Fruit fly (Drosophila melanogaster): ENCODE data around the gene CG46468.

Gene CG46468

DNA sequence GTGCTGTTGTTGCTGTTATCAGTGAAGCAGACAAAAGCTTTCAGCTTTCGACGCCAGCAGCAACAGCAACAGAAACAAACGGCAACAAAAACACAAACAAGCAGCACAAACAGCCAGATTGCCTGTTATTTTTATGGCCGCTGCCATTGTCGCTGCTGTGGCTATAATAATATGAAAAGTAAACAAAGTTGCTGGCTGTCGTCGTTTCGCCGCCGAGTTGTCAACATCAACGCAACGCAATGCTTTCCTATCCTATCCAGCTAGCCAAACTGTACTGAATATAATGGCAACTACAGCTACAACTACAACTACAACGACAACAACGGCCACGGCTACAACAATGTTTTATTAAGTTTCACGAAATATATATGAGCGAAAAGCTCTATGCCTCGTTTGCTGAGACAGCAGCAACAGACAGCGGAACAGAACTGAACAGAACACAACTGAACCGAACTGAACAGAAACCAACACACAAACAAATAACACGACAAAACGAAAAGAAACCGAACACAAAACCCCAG, 5.5 kb upstream of the CG46468 start (continued):
- no peak for TF ChIP-seq CG31224 (GFP tag; IDR thresholded peaks at IDR 0.05)
- no peak for TF ChIP-seq CG42726 (GFP tag; IDR thresholded peaks at IDR 0.05; ENCODE audit: partially characterized antibody)
- no peak for TF ChIP-seq CG32767 (GFP tag; IDR thresholded peaks at IDR 0.05)
- no peak for TF ChIP-seq stwl (tag; optimal IDR thresholded peaks at IDR 0.05)
- TF ChIP-seq wek (GFP tag; optimal IDR thresholded peaks at IDR 0.05) = peak; percentile 62
- TF ChIP-seq salm (tag; optimal IDR thresholded peaks at IDR 0.05) = peak; percentile 53
- TF ChIP-seq h (optimal IDR thresholded peaks at IDR 0.05) = no peak
- no peak for TF ChIP-seq pho (GFP tag; optimal IDR thresholded peaks at IDR 0.05)
- TF ChIP-seq Adf1 (GFP tag; IDR thresholded peaks at IDR 0.05) = no peak; the same call in none of the 2 replicates
- no peak for TF ChIP-seq CG14710 (tag; optimal IDR thresholded peaks at IDR 0.05)
- peak; percentile 59 for TF ChIP-seq sd (tag; optimal IDR thresholded peaks at IDR 0.05)
- peak; percentile 73 for TF ChIP-seq CG5180 (GFP tag; optimal IDR thresholded peaks at IDR 0.05)
- TF ChIP-seq Six4 (GFP tag; optimal IDR thresholded peaks at IDR 0.05) = no peak
- TF ChIP-seq CG7357 (GFP tag; IDR thresholded peaks at IDR 0.05) = no peak
- TF ChIP-seq CG15269 (tag; optimal IDR thresholded peaks at IDR 0.05) = peak; percentile 35
- peak; percentile 55 for TF ChIP-seq Med (GFP tag)
- no peak for TF ChIP-seq Sin3A (optimal IDR thresholded peaks at IDR 0.05)
- TF ChIP-seq CG1233 (GFP tag; optimal IDR thresholded peaks at IDR 0.05) = no peak
- no peak for TF ChIP-seq sima (GFP tag; optimal IDR thresholded peaks at IDR 0.05)
- TF ChIP-seq CG7928 (GFP tag; optimal IDR thresholded peaks at IDR 0.05) = no peak
- TF ChIP-seq disco-r (GFP tag; optimal IDR thresholded peaks at IDR 0.05) = no peak
- TF ChIP-seq Lim3 (GFP tag; IDR thresholded peaks at IDR 0.05) = no peak
- TF ChIP-seq CG11504 (tag; optimal IDR thresholded peaks at IDR 0.05) = peak; percentile 84
- TF ChIP-seq BtbVII (GFP tag; optimal IDR thresholded peaks at IDR 0.05) = peak; percentile 49
- peak; percentile 21 for TF ChIP-seq her (GFP tag; optimal IDR thresholded peaks at IDR 0.05)
- peak; percentile 28 for TF ChIP-seq Sox100B (GFP tag; optimal IDR thresholded peaks at IDR 0.05)
- TF ChIP-seq Abd-B (GFP tag; optimal IDR thresholded peaks at IDR 0.05) = peak; percentile 15
- TF ChIP-seq zf30C (GFP tag; optimal IDR thresholded peaks at IDR 0.05) = no peak
- TF ChIP-seq CG2889 (GFP tag; IDR thresholded peaks at IDR 0.05) = no peak
- TF ChIP-seq Hr39 (optimal IDR thresholded peaks at IDR 0.05) = no peak
- TF ChIP-seq CG14050 (GFP tag; IDR thresholded peaks at IDR 0.05) = no peak
- peak; percentile 68 for TF ChIP-seq sens (GFP tag)
- peak; percentile 2 for TF ChIP-seq CG13123 (GFP tag; optimal IDR thresholded peaks at IDR 0.05)
- no peak for TF ChIP-seq Ravus (GFP tag; IDR thresholded peaks at IDR 0.05)
- TF ChIP-seq YL-1 (GFP tag; optimal IDR thresholded peaks at IDR 0.05) = peak; percentile 8
- TF ChIP-seq CG6765 (GFP tag; optimal IDR thresholded peaks at IDR 0.05) = peak; percentile 61
- TF ChIP-seq nerfin-1 (tag; optimal IDR thresholded peaks at IDR 0.05) = no peak
- no peak for TF ChIP-seq CG17186 (GFP tag; optimal IDR thresholded peaks at IDR 0.05)
- no peak for TF ChIP-seq HmgD (GFP tag; optimal IDR thresholded peaks at IDR 0.05)
- no peak for TF ChIP-seq BEAF-32 (GFP tag; optimal IDR thresholded peaks at IDR 0.05)
- TF ChIP-seq CG1832 (GFP tag; optimal IDR thresholded peaks at IDR 0.05) = no peak
- no peak for TF ChIP-seq CG2120 (GFP tag; optimal IDR thresholded peaks at IDR 0.05)
- no peak for TF ChIP-seq Fer3 (tag; optimal IDR thresholded peaks at IDR 0.05)
- peak; percentile 33 for TF ChIP-seq schlank (tag; optimal IDR thresholded peaks at IDR 0.05)
- peak; percentile 27 for TF ChIP-seq CG31365 (tag; optimal IDR thresholded peaks at IDR 0.05)
- no peak for TF ChIP-seq hkb (optimal IDR thresholded peaks at IDR 0.05)
- peak; percentile 60 for TF ChIP-seq hkb (GFP tag; IDR thresholded peaks at IDR 0.05)
- TF ChIP-seq fd3F (GFP tag; optimal IDR thresholded peaks at IDR 0.05) = peak; percentile 49
- TF ChIP-seq rib (GFP tag; IDR thresholded peaks at IDR 0.05) = no peak
- no peak for TF ChIP-seq NC2β (GFP tag; optimal IDR thresholded peaks at IDR 0.05)
- TF ChIP-seq pita (GFP tag; optimal IDR thresholded peaks at IDR 0.05) = no peak
- no peak for TF ChIP-seq Neu2 (GFP tag; optimal IDR thresholded peaks at IDR 0.05; ENCODE audit: borderline replicate concordance)
